Worm (Caenorhabditis elegans): ENCODE results near the gene C05D2.8.

DNA sequence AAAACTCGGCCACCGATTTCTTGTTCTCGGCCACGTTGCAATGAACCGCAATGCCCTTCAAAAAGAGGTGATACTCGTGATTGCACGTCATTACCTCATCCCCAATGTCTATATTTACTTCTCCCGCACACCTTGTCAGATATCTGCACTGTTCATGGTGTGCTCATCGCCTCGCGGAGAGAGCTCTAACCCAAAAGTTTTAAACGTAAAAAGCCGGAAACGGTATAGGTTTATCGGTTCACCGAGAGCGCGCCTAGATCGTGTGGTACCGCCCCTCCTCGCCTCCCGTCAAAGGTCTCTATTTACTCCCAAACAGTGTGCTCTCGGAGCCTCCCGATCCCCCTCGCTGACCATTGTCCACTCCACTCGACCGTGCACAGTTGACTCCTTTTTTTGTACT is 25.5 kb downstream of the C05D2.8 start, which contains the start of gene F56D2.3:
- no peak for TF ChIP-seq W03F9.2 (tag; optimal IDR thresholded peaks at IDR 0.05)
- no peak for TF ChIP-seq dao-5 (tag; optimal IDR thresholded peaks at IDR 0.05)
- no peak for TF ChIP-seq him-1 (tag; optimal IDR thresholded peaks at IDR 0.05)

All from whole organism, L4/young adult.